In the genomic region with DNA sequence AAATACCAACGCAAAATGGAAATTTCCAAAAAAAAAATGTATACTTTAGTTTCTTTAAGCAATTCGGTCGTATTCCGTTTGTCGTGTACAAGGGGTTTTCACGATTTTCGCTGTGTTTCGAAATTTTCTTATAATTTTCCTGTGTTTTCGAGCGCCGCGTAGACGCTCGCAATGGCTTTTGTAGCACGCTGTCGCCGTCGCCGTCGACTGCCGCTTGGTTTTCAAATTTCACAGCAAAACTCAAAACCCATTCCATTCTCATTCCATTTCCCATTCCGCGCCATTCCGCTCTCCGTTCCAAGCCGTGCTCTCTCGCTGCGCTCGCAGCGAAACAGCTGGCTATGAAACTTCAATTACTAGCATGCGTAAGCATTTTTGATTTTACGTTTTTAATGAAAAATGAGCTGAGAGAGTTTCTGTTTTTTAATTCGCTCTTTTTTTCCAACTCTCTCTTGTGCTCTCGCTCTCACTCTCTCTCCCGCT, we compare ENCODE assay signal across 1 fruit fly cellular context.
A peak's percentile ranks its signal among the peaks of the same experiment; 100 is the strongest.
TF ChIP-seq lines count a peak whose summit lies in the region.

No protein-coding gene starts in this region.

TF ChIP-seq in whole organism, embryonic, 481 proteins besides CTCF, POLR2A, EP300 and RAD21 (continued from another document):
- TF ChIP-seq ERR (GFP tag; optimal IDR thresholded peaks at IDR 0.05; lab: Kevin White, UChicago) (no peak), Hmx (GFP tag; optimal IDR thresholded peaks at IDR 0.05; lab: Kevin White, UChicago) (no peak), CHES-1-like (GFP tag; optimal IDR thresholded peaks at IDR 0.05; lab: Kevin White, UChicago) (no peak), fd96Cb (tag; optimal IDR thresholded peaks at IDR 0.05; lab: Kevin White, UChicago) (no peak), unpg (GFP tag; optimal IDR thresholded peaks at IDR 0.05; lab: Kevin White, UChicago) (peak; percentile 1), Poxn (GFP tag; IDR thresholded peaks at IDR 0.05; lab: Robert Waterston, UW) (no peak), vnd (GFP tag; IDR thresholded peaks at IDR 0.05; lab: Robert Waterston, UW; ENCODE audit: partially characterized antibody) (no peak), CG5245 (GFP tag; optimal IDR thresholded peaks at IDR 0.05; lab: Kevin White, UChicago) (peak; percentile 15), Fer2 (tag; optimal IDR thresholded peaks at IDR 0.05; lab: Kevin White, UChicago) (no peak), z (GFP tag; IDR thresholded peaks at IDR 0.05; lab: Robert Waterston, UW) (peak; percentile 41; the same call in 1 of the 3 replicates), chif (GFP tag; optimal IDR thresholded peaks at IDR 0.05; lab: Kevin White, UChicago) (no peak), CG10979 (tag; optimal IDR thresholded peaks at IDR 0.05; lab: Kevin White, UChicago) (peak; percentile 8), CG8290 (GFP tag; optimal IDR thresholded peaks at IDR 0.05; lab: Kevin White, UChicago) (no peak), CG8290 (tag; optimal IDR thresholded peaks at IDR 0.05; lab: Kevin White, UChicago) (peak; percentile 24 to 29), wdn (GFP tag; IDR thresholded peaks at IDR 0.05; lab: Robert Waterston, UW) (0 out of 2 replicates have a peak, but pooled peaks have one; percentile 24), CG8944 (GFP tag; optimal IDR thresholded peaks at IDR 0.05; lab: Kevin White, UChicago) (no peak), CG12104 (GFP tag; optimal IDR thresholded peaks at IDR 0.05; lab: Kevin White, UChicago) (no peak), dmrt11E (tag; optimal IDR thresholded peaks at IDR 0.05; lab: Kevin White, UChicago) (no peak), CG2889 (GFP tag; IDR thresholded peaks at IDR 0.05; lab: Robert Waterston, UW) (no peak), toy (GFP tag; IDR thresholded peaks at IDR 0.05; lab: Robert Waterston, UW) (no peak), oc (tag; optimal IDR thresholded peaks at IDR 0.05; lab: Kevin White, UChicago) (no peak), Atf-2 (GFP tag; optimal IDR thresholded peaks at IDR 0.05; lab: Kevin White, UChicago) (no peak), CG6765 (GFP tag; optimal IDR thresholded peaks at IDR 0.05; lab: Kevin White, UChicago) (no peak), gcm2 (GFP tag; optimal IDR thresholded peaks at IDR 0.05; lab: Kevin White, UChicago) (no peak), so (GFP tag; IDR thresholded peaks at IDR 0.05; lab: Robert Waterston, UW) (peak; percentile 22; the same call in 1 of the 3 replicates), Hr51 (GFP tag; optimal IDR thresholded peaks at IDR 0.05; lab: Kevin White, UChicago) (no peak), ranshi (GFP tag; IDR thresholded peaks at IDR 0.05; lab: Robert Waterston, UW) (no peak), CG15269 (tag; optimal IDR thresholded peaks at IDR 0.05; lab: Kevin White, UChicago) (peak; percentile 18), bbx (GFP tag; IDR thresholded peaks at IDR 0.05; lab: Robert Waterston, UW; ENCODE audit: partially characterized antibody) (peak; percentile 39; the same call in 1 of the 2 replicates), CG42726 (GFP tag; IDR thresholded peaks at IDR 0.05; lab: Robert Waterston, UW; ENCODE audit: partially characterized antibody) (no peak), CG2199 (GFP tag; IDR thresholded peaks at IDR 0.05; lab: Robert Waterston, UW) (0 out of 3 replicates have a peak, but pooled peaks have one; percentile 53), wor (GFP tag; IDR thresholded peaks at IDR 0.05; lab: Robert Waterston, UW) (no peak), mam (GFP tag; optimal IDR thresholded peaks at IDR 0.05; lab: Kevin White, UChicago) (no peak), CG12071 (GFP tag; optimal IDR thresholded peaks at IDR 0.05; lab: Kevin White, UChicago) (no peak), btn (GFP tag; optimal IDR thresholded peaks at IDR 0.05; lab: Kevin White, UChicago) (no peak), pros (GFP tag; optimal IDR thresholded peaks at IDR 0.05; lab: Kevin White, UChicago) (peak; percentile 9), slbo (GFP tag; IDR thresholded peaks at IDR 0.05; lab: Robert Waterston, UW) (peak; percentile 52; the same call in 1 of the 2 replicates), Xbp1 (GFP tag; optimal IDR thresholded peaks at IDR 0.05; lab: Kevin White, UChicago) (no peak), eyg (GFP tag; optimal IDR thresholded peaks at IDR 0.05; lab: Kevin White, UChicago) (no peak), CG12155 (GFP tag; optimal IDR thresholded peaks at IDR 0.05; lab: Kevin White, UChicago) (no peak), Sin3A (optimal IDR thresholded peaks at IDR 0.05; lab: Kevin White, UChicago) (no peak), lbe (GFP tag; optimal IDR thresholded peaks at IDR 0.05; lab: Kevin White, UChicago) (peak; percentile 38), cwo (GFP tag; optimal IDR thresholded peaks at IDR 0.05; lab: Kevin White, UChicago) (no peak), tap (tag; optimal IDR thresholded peaks at IDR 0.05; lab: Kevin White, UChicago) (no peak), CG7745 (tag; optimal IDR thresholded peaks at IDR 0.05; lab: Kevin White, UChicago) (no peak), CG32532 (GFP tag; IDR thresholded peaks at IDR 0.05; lab: Robert Waterston, UW) (no peak), CG18599 (GFP tag; optimal IDR thresholded peaks at IDR 0.05; lab: Kevin White, UChicago) (peak; percentile 29), E2f2 (GFP tag; IDR thresholded peaks at IDR 0.05; lab: Robert Waterston, UW) (peak; percentile 21; the same call in 1 of the 2 replicates), vvl (GFP tag; IDR thresholded peaks at IDR 0.05; lab: Robert Waterston, UW) (peak; percentile 46), CG8359 (GFP tag; optimal IDR thresholded peaks at IDR 0.05; lab: Kevin White, UChicago; ENCODE audit: borderline replicate concordance) (no peak), Elba2 (GFP tag; optimal IDR thresholded peaks at IDR 0.05; lab: Kevin White, UChicago) (no peak), CrebB (tag; optimal IDR thresholded peaks at IDR 0.05; lab: Kevin White, UChicago) (no peak), Drgx (GFP tag; IDR thresholded peaks at IDR 0.05; lab: Robert Waterston, UW) (peak; percentile 56), Atf6 (GFP tag; IDR thresholded peaks at IDR 0.05; lab: Robert Waterston, UW) (0 out of 2 replicates have a peak, but pooled peaks have one; percentile 22), seq (GFP tag; IDR thresholded peaks at IDR 0.05; lab: Robert Waterston, UW) (peak; percentile 26; the same call in 1 of the 2 replicates), CG9437 (GFP tag; optimal IDR thresholded peaks at IDR 0.05; lab: Kevin White, UChicago) (no peak), row (GFP tag; IDR thresholded peaks at IDR 0.05; lab: Robert Waterston, UW) (peak; percentile 38; the same call in 2 of the 3 replicates), ato (GFP tag; IDR thresholded peaks at IDR 0.05; lab: Robert Waterston, UW; ENCODE audit: partially characterized antibody) (no peak), prd (optimal IDR thresholded peaks at IDR 0.05; lab: Kevin White, UChicago) (no peak), prd (GFP tag; IDR thresholded peaks at IDR 0.05; lab: Robert Waterston, UW) (peak; percentile 23; the same call in 1 of the 3 replicates), sr (GFP tag; IDR thresholded peaks at IDR 0.05; lab: Robert Waterston, UW) (no peak), Trl (optimal IDR thresholded peaks at IDR 0.05; lab: Kevin White, UChicago) (peak; percentile 88 to 95), Trl (GFP tag; optimal IDR thresholded peaks at IDR 0.05; lab: Kevin White, UChicago) (peak; percentile 61), Mes4 (GFP tag; optimal IDR thresholded peaks at IDR 0.05; lab: Kevin White, UChicago) (no peak), bcd (GFP tag; optimal IDR thresholded peaks at IDR 0.05; lab: Kevin White, UChicago) (no peak), CG17829 (tag; optimal IDR thresholded peaks at IDR 0.05; lab: Kevin White, UChicago) (peak; percentile 8), CG18764 (GFP tag; optimal IDR thresholded peaks at IDR 0.05; lab: Kevin White, UChicago) (no peak), pfk (GFP tag; optimal IDR thresholded peaks at IDR 0.05; lab: Kevin White, UChicago) (peak; percentile 100), CG4360 (GFP tag; IDR thresholded peaks at IDR 0.05; lab: Robert Waterston, UW) (no peak), Dll (GFP tag; IDR thresholded peaks at IDR 0.05; lab: Robert Waterston, UW; ENCODE audit: partially characterized antibody) (peak; percentile 37; the same call in 1 of the 4 replicates), CG4328 (GFP tag; optimal IDR thresholded peaks at IDR 0.05; lab: Kevin White, UChicago) (no peak), Myb (GFP tag; optimal IDR thresholded peaks at IDR 0.05; lab: Kevin White, UChicago) (no peak), CG11504 (tag; optimal IDR thresholded peaks at IDR 0.05; lab: Kevin White, UChicago) (peak; percentile 2), CG1792 (GFP tag; optimal IDR thresholded peaks at IDR 0.05; lab: Kevin White, UChicago) (no peak), Lhr (GFP tag; optimal IDR thresholded peaks at IDR 0.05; lab: Kevin White, UChicago) (no peak), CG7786 (GFP tag; optimal IDR thresholded peaks at IDR 0.05; lab: Kevin White, UChicago) (peak; percentile 3), CG15479 (GFP tag; optimal IDR thresholded peaks at IDR 0.05; lab: Kevin White, UChicago) (no peak), CG34224 (GFP tag; IDR thresholded peaks at IDR 0.05; lab: Robert Waterston, UW; ENCODE audit: partially characterized antibody) (no peak), CG11456 (GFP tag; IDR thresholded peaks at IDR 0.05; lab: Robert Waterston, UW) (no peak), nerfin-1 (tag; optimal IDR thresholded peaks at IDR 0.05; lab: Kevin White, UChicago) (peak; percentile 41), ci (GFP tag; IDR thresholded peaks at IDR 0.05; lab: Robert Waterston, UW) (peak; percentile 63; the same call in 2 of the 3 replicates), B-H2 (GFP tag; optimal IDR thresholded peaks at IDR 0.05; lab: Kevin White, UChicago) (no peak), nom (GFP tag; optimal IDR thresholded peaks at IDR 0.05; lab: Kevin White, UChicago) (peak; percentile 54), pb (GFP tag; optimal IDR thresholded peaks at IDR 0.05; lab: Kevin White, UChicago) (no peak)
